Fruit fly (Drosophila melanogaster): ENCODE measurements around the gene CG42359.

Gene CG42359

dm6 chr3R:19157997-19158396 is 4.1 kb downstream of the CG42359 start:
- no peak for TF ChIP-seq da (GFP tag; optimal IDR thresholded peaks at IDR 0.05)
- 0 out of 3 replicates have a peak, but pooled peaks have one; percentile 12 for TF ChIP-seq zfh1 (GFP tag; IDR thresholded peaks at IDR 0.05)
- peak; percentile 13 for TF ChIP-seq CG8388 (GFP tag; optimal IDR thresholded peaks at IDR 0.05)
- no peak for TF ChIP-seq p53 (GFP tag; optimal IDR thresholded peaks at IDR 0.05)
- TF ChIP-seq CG3407 (GFP tag; optimal IDR thresholded peaks at IDR 0.05): no peak
- TF ChIP-seq CG4854 (GFP tag; optimal IDR thresholded peaks at IDR 0.05): no peak
- peak; percentile 24 for TF ChIP-seq CG11504 (tag; optimal IDR thresholded peaks at IDR 0.05)
- peak in 1 of 2 experiments; percentile 22 for TF ChIP-seq tll (GFP tag; optimal IDR thresholded peaks at IDR 0.05)
- no peak for TF ChIP-seq tx (GFP tag; optimal IDR thresholded peaks at IDR 0.05)
- no peak for TF ChIP-seq lov (optimal IDR thresholded peaks at IDR 0.05)
- TF ChIP-seq lov (GFP tag; IDR thresholded peaks at IDR 0.05): no peak
- TF ChIP-seq fd96Cb (tag; optimal IDR thresholded peaks at IDR 0.05): no peak
- TF ChIP-seq danr (GFP tag; IDR thresholded peaks at IDR 0.05): no peak
- TF ChIP-seq Sry-β (GFP tag; optimal IDR thresholded peaks at IDR 0.05): no peak
- TF ChIP-seq Eip74EF (GFP tag; optimal IDR thresholded peaks at IDR 0.05): no peak
- TF ChIP-seq CG18619 (GFP tag; optimal IDR thresholded peaks at IDR 0.05): no peak
- TF ChIP-seq seq (GFP tag; IDR thresholded peaks at IDR 0.05): no peak
- TF ChIP-seq Med (GFP tag): peak; percentile 80
- peak; percentile 19 for TF ChIP-seq lilli (GFP tag; optimal IDR thresholded peaks at IDR 0.05)
- TF ChIP-seq wor (GFP tag; IDR thresholded peaks at IDR 0.05): no peak
- TF ChIP-seq CG8089 (GFP tag; optimal IDR thresholded peaks at IDR 0.05): no peak
- no peak for TF ChIP-seq hbn (GFP tag; IDR thresholded peaks at IDR 0.05; ENCODE audit: partially characterized antibody)
- peak; percentile 6 for TF ChIP-seq CG10979 (tag; optimal IDR thresholded peaks at IDR 0.05)
- TF ChIP-seq CG12299 (tag; optimal IDR thresholded peaks at IDR 0.05): no peak
- peak; percentile 55; the same call in 1 of the 2 replicates for TF ChIP-seq slbo (GFP tag; IDR thresholded peaks at IDR 0.05)
- no peak for TF ChIP-seq CG11723 (GFP tag; optimal IDR thresholded peaks at IDR 0.05)
- no peak for TF ChIP-seq CG34422 (GFP tag; IDR thresholded peaks at IDR 0.05)
- TF ChIP-seq sr (GFP tag; IDR thresholded peaks at IDR 0.05): no peak
- no peak for TF ChIP-seq Hsf (GFP tag; optimal IDR thresholded peaks at IDR 0.05)
- no peak for TF ChIP-seq CG12236 (GFP tag; optimal IDR thresholded peaks at IDR 0.05)
- no peak for TF ChIP-seq CG17829 (tag; optimal IDR thresholded peaks at IDR 0.05)
- TF ChIP-seq Camta (GFP tag; optimal IDR thresholded peaks at IDR 0.05): no peak
- TF ChIP-seq Sox102F (GFP tag; optimal IDR thresholded peaks at IDR 0.05): peak; percentile 23
- no peak for TF ChIP-seq TFAM (GFP tag; optimal IDR thresholded peaks at IDR 0.05)
- peak; percentile 28; the same call in 1 of the 2 replicates for TF ChIP-seq Ptx1 (GFP tag; IDR thresholded peaks at IDR 0.05)
- TF ChIP-seq ac (GFP tag; optimal IDR thresholded peaks at IDR 0.05): no peak
- TF ChIP-seq sisA (GFP tag; IDR thresholded peaks at IDR 0.05): 0 out of 2 replicates have a peak, but pooled peaks have one; percentile 3
- peak; percentile 23; the same call in 1 of the 2 replicates for TF ChIP-seq Xrp1 (GFP tag; IDR thresholded peaks at IDR 0.05)
- no peak for TF ChIP-seq Asciz (GFP tag; optimal IDR thresholded peaks at IDR 0.05)
- TF ChIP-seq CG9215 (GFP tag; IDR thresholded peaks at IDR 0.05): no peak
- TF ChIP-seq CG16815 (GFP tag; optimal IDR thresholded peaks at IDR 0.05): no peak
- TF ChIP-seq zfh2 (GFP tag; optimal IDR thresholded peaks at IDR 0.05): no peak
- no peak for TF ChIP-seq BEAF-32 (GFP tag; optimal IDR thresholded peaks at IDR 0.05)
- TF ChIP-seq Hmx (GFP tag; optimal IDR thresholded peaks at IDR 0.05): no peak
- no peak for TF ChIP-seq CG7357 (GFP tag; IDR thresholded peaks at IDR 0.05)
- no peak for TF ChIP-seq luna (GFP tag; optimal IDR thresholded peaks at IDR 0.05)
- no peak for TF ChIP-seq maf-S (GFP tag; optimal IDR thresholded peaks at IDR 0.05)
- TF ChIP-seq CG14965 (GFP tag; optimal IDR thresholded peaks at IDR 0.05; ENCODE audit: borderline replicate concordance): no peak
- TF ChIP-seq CG3847 (GFP tag; IDR thresholded peaks at IDR 0.05): 0 out of 2 replicates have a peak, but pooled peaks have one; percentile 9
- TF ChIP-seq trem (tag; optimal IDR thresholded peaks at IDR 0.05): no peak
- peak; percentile 40 for TF ChIP-seq CG2678 (tag; optimal IDR thresholded peaks at IDR 0.05)
